Worm (Caenorhabditis elegans): ENCODE results near the gene F58D12.1.
A peak's percentile ranks its signal among the peaks of the same experiment; 100 is the strongest.

Gene F58D12.1

ce11 chrV:14013638-14014037 lies 35.7 kb upstream of the F58D12.1 start:
- TF ChIP-seq nhr-25 (tag; optimal IDR thresholded peaks at IDR 0.05) (no peak), sma-3 (GFP tag; optimal IDR thresholded peaks at IDR 0.05) (no peak), R02D3.7 (tag; optimal IDR thresholded peaks at IDR 0.05) (no peak), unc-62 (GFP tag; optimal IDR thresholded peaks at IDR 0.05) (no peak), mab-5 (tag; optimal IDR thresholded peaks at IDR 0.05) (no peak), nhr-12 (tag; optimal IDR thresholded peaks at IDR 0.05) (no peak), mdl-1 (tag; optimal IDR thresholded peaks at IDR 0.05) (no peak), ztf-11 (tag; optimal IDR thresholded peaks at IDR 0.05) (no peak)

- no peak for TF ChIP-seq gmeb-1 (tag; optimal IDR thresholded peaks at IDR 0.05)
- no peak for TF ChIP-seq Y55F3AM.14 (GFP tag; optimal IDR thresholded peaks at IDR 0.05)
- no peak for TF ChIP-seq peb-1 (tag; optimal IDR thresholded peaks at IDR 0.05)
- TF ChIP-seq ztf-4 (tag; optimal IDR thresholded peaks at IDR 0.05) = no peak
- no peak for TF ChIP-seq nhr-11 (tag; optimal IDR thresholded peaks at IDR 0.05)
- TF ChIP-seq ama-1 (optimal IDR thresholded peaks at IDR 0.05) = no peak
- no peak for TF ChIP-seq nhr-12 (tag; optimal IDR thresholded peaks at IDR 0.05)
- TF ChIP-seq fos-1 (tag; optimal IDR thresholded peaks at IDR 0.05) = no peak
- no peak for TF ChIP-seq R02D3.7 (tag; optimal IDR thresholded peaks at IDR 0.05)
- no peak for TF ChIP-seq dmd-4 (tag; optimal IDR thresholded peaks at IDR 0.05)
- TF ChIP-seq lin-39 (tag; optimal IDR thresholded peaks at IDR 0.05) = no peak
- no peak for TF ChIP-seq mdl-1 (tag; optimal IDR thresholded peaks at IDR 0.05)
- TF ChIP-seq crh-2 (tag; optimal IDR thresholded peaks at IDR 0.05) = no peak
- TF ChIP-seq snpc-4 (tag; optimal IDR thresholded peaks at IDR 0.05) = no peak
- TF ChIP-seq nhr-25 (tag; optimal IDR thresholded peaks at IDR 0.05) = no peak
- TF ChIP-seq mbf-1 (tag; optimal IDR thresholded peaks at IDR 0.05) = no peak
- no peak for TF ChIP-seq nhr-237 (tag; optimal IDR thresholded peaks at IDR 0.05)
- no peak for TF ChIP-seq unc-55 (GFP tag; optimal IDR thresholded peaks at IDR 0.05)
- TF ChIP-seq ceh-16 (tag; optimal IDR thresholded peaks at IDR 0.05) = no peak
- TF ChIP-seq unc-62 (GFP tag; optimal IDR thresholded peaks at IDR 0.05) = no peak
Observed at ce11 chrV:14014395-14014794, 35.0 kb upstream of the F58D12.1 start, which contains the start of gene end-3. Gene end-3, plus strand, starts transcription at chrV:14014695.

- TF ChIP-seq nhr-77 (tag; optimal IDR thresholded peaks at IDR 0.05) (no peak), nhr-25 (tag; optimal IDR thresholded peaks at IDR 0.05) (no peak), sma-3 (GFP tag; optimal IDR thresholded peaks at IDR 0.05) (no peak), snpc-4 (tag; optimal IDR thresholded peaks at IDR 0.05) (no peak), C34F6.9 (tag; optimal IDR thresholded peaks at IDR 0.05) (no peak), ceh-82 (tag; optimal IDR thresholded peaks at IDR 0.05) (no peak), egl-27 (tag; optimal IDR thresholded peaks at IDR 0.05) (no peak), unc-39 (tag; optimal IDR thresholded peaks at IDR 0.05) (no peak)
Observed at ce11 chrV:14017476-14017875, 31.9 kb upstream of the F58D12.1 start, which contains the start of gene srh-308. Gene srh-308, minus strand, starts transcription at chrV:14017576.

ce11 chrV:14018640-14019039 lies 30.7 kb upstream of the F58D12.1 start, which contains the start of the genes mtl-2 and T08G5.1:
Gene mtl-2, minus strand, starts transcription at chrV:14018673.
Gene T08G5.1, plus strand, starts transcription at chrV:14018766.
- peak; percentile 48 for TF ChIP-seq fos-1 (tag; optimal IDR thresholded peaks at IDR 0.05)
- TF ChIP-seq mdl-1 (tag; optimal IDR thresholded peaks at IDR 0.05) = no peak

ce11 chrV:14023074-14023473 lies 26.3 kb upstream of the F58D12.1 start, which contains the start of gene T08G5.15:
Gene T08G5.15, minus strand, starts transcription at chrV:14023174.
- TF ChIP-seq aly-2 (tag; optimal IDR thresholded peaks at IDR 0.05) = no peak
- no peak for TF ChIP-seq nhr-25 (tag; optimal IDR thresholded peaks at IDR 0.05)
- no peak for TF ChIP-seq lsy-2 (tag; optimal IDR thresholded peaks at IDR 0.05)
- no peak for TF ChIP-seq lin-11 (tag; optimal IDR thresholded peaks at IDR 0.05)
- TF ChIP-seq nhr-12 (tag; optimal IDR thresholded peaks at IDR 0.05) = no peak
- TF ChIP-seq sem-4 (tag; optimal IDR thresholded peaks at IDR 0.05) = no peak
- TF ChIP-seq nhr-10 (tag; optimal IDR thresholded peaks at IDR 0.05) = no peak
- TF ChIP-seq dmd-4 (tag; optimal IDR thresholded peaks at IDR 0.05) = no peak
- TF ChIP-seq sma-3 (GFP tag; optimal IDR thresholded peaks at IDR 0.05) = no peak

- TF ChIP-seq zag-1 (tag; optimal IDR thresholded peaks at IDR 0.05) = no peak
- TF ChIP-seq sma-9 (GFP tag; optimal IDR thresholded peaks at IDR 0.05) = no peak
- no peak for TF ChIP-seq sma-9 (tag; optimal IDR thresholded peaks at IDR 0.05)
- TF ChIP-seq sma-3 (GFP tag; optimal IDR thresholded peaks at IDR 0.05) = no peak
- TF ChIP-seq nhr-129 (tag; optimal IDR thresholded peaks at IDR 0.05) = no peak
- TF ChIP-seq Y55F3AM.14 (GFP tag; optimal IDR thresholded peaks at IDR 0.05) = no peak
- no peak for TF ChIP-seq nhr-6 (tag; optimal IDR thresholded peaks at IDR 0.05)
- no peak for TF ChIP-seq alr-1 (tag; optimal IDR thresholded peaks at IDR 0.05)
- TF ChIP-seq snpc-4 (tag; optimal IDR thresholded peaks at IDR 0.05) = no peak
- TF ChIP-seq lin-39 (tag; optimal IDR thresholded peaks at IDR 0.05) = no peak
- no peak for TF ChIP-seq nhr-23 (tag; optimal IDR thresholded peaks at IDR 0.05)
- no peak for TF ChIP-seq gmeb-1 (tag; optimal IDR thresholded peaks at IDR 0.05)
Observed at ce11 chrV:14026194-14026593, 23.2 kb upstream of the F58D12.1 start, which contains the start of gene T08G5.2. Gene T08G5.2, minus strand, starts transcription at chrV:14026294.
